Worm (Caenorhabditis elegans) whole organism, L4 larva: Measurements from ENCODE around the gene hlh-12.

Experiments used
- F26F4.8 ChIP-seq: fragments of 200-800 bp; sonication (Bioruptor generic); conservative IDR thresholded peaks from 2 replicates; pipeline ENCODE4 v1.3.6; 2022; ENCODE audit warnings: missing genetic modification characterization, missing compliant biosample characterization
- R02D3.7 ChIP-seq: fragments of 150-350 bp; sonication (generic microtip); optimal IDR thresholded peaks from 3 replicates; lab custom pipeline; 2014; ENCODE audit warnings: missing biosample characterization, missing genetic modification characterization
- T20F7.1 ChIP-seq: fragments of 200-800 bp; sonication (Bioruptor generic); optimal IDR thresholded peaks from 2 replicates; lab custom pipeline; 2018; ENCODE audit warnings: mild to moderate bottlenecking, missing genetic modification characterization, missing compliant biosample characterization
- T26A8.4 ChIP-seq: fragments of 200-800 bp; sonication (Bioruptor generic); IDR thresholded peaks from 2 replicates; pipeline ENCODE4 v1.3.6; 2022; ENCODE audit warnings: missing genetic modification characterization, missing compliant biosample characterization
- Y5F2A.4 ChIP-seq: fragments of 200-800 bp; sonication (Bioruptor generic); optimal IDR thresholded peaks from 2 replicates; lab custom pipeline; 2018; ENCODE audit warnings: mild to moderate bottlenecking, missing genetic modification characterization, missing compliant biosample characterization
- aha-1 ChIP-seq: fragments of 150-350 bp; peaks from one replicate; lab custom pipeline; 2014; ENCODE audit warnings: missing biosample characterization, missing genetic modification characterization
- ama-1 ChIP-seq: fragments of 150-350 bp; optimal IDR thresholded peaks from 2 replicates; lab custom pipeline; 2014; ENCODE audit warnings: inconsistent platforms, mixed read lengths
- attf-4 ChIP-seq: sonication (generic microtip); optimal IDR thresholded peaks from 3 replicates; lab custom pipeline; 2017; ENCODE audit warnings: missing biosample characterization, missing genetic modification characterization
- ceh-28 ChIP-seq: fragments of 150-350 bp; optimal IDR thresholded peaks from 2 replicates; lab custom pipeline; 2014; ENCODE audit warnings: missing biosample characterization, missing genetic modification reagents, missing genetic modification characterization
- ceh-82 ChIP-seq: sonication (generic microtip); optimal IDR thresholded peaks from 2 replicates; lab custom pipeline; 2017; ENCODE audit warnings: missing biosample characterization, missing genetic modification characterization
- daf-16 ChIP-seq, 3 experiments: sonication (generic microtip); optimal IDR thresholded peaks; 2 replicates each; lab custom pipeline; 2016 to 2017; ENCODE audit warnings: missing genetic modification characterization in 3 of 3, missing genetic modification reagents in 3 of 3, mild to moderate bottlenecking in 2 of 3, missing compliant biosample characterization in 2 of 3, missing biosample characterization in 1 of 3, moderate library complexity in 1 of 3
- daf-19 ChIP-seq: fragments of 200-800 bp; sonication (Bioruptor generic); conservative IDR thresholded peaks from 2 replicates; pipeline ENCODE4 v1.3.6; 2022; ENCODE audit warnings: missing genetic modification characterization, missing compliant biosample characterization
- daf-8 ChIP-seq: fragments of 200-800 bp; sonication (Bioruptor generic); IDR thresholded peaks from 2 replicates; pipeline ENCODE4 v1.3.6; 2022; ENCODE audit warnings: missing genetic modification characterization, missing compliant biosample characterization
- dmd-6 ChIP-seq: fragments of 200-800 bp; sonication (Bioruptor generic); IDR thresholded peaks from 2 replicates; pipeline ENCODE4 v1.3.6; 2022; ENCODE audit warnings: missing genetic modification reagents, missing genetic modification characterization, missing compliant biosample characterization
- dmd-8 ChIP-seq: fragments of 200-800 bp; sonication (Bioruptor generic); IDR thresholded peaks from 2 replicates; pipeline ENCODE4 v1.3.6; 2022; ENCODE audit warnings: missing genetic modification characterization, missing compliant biosample characterization
- dpl-1 ChIP-seq: fragments of 150-350 bp; optimal IDR thresholded peaks from 2 replicates; lab custom pipeline; 2014; ENCODE audit warnings: missing biosample characterization, missing genetic modification reagents, missing genetic modification characterization
- dve-1 ChIP-seq: sonication (generic microtip); optimal IDR thresholded peaks from 2 replicates; lab custom pipeline; 2017; ENCODE audit warnings: antibody characterized with exemption, mild to moderate bottlenecking, missing genetic modification characterization, missing compliant biosample characterization; ENCODE audit not compliant: insufficient read depth
- fkh-10 ChIP-seq: fragments of 150-350 bp; optimal IDR thresholded peaks from 2 replicates; lab custom pipeline; 2014; ENCODE audit warnings: missing biosample characterization, missing genetic modification reagents, missing genetic modification characterization
- fos-1 ChIP-seq: fragments of 150-350 bp; optimal IDR thresholded peaks from 2 replicates; lab custom pipeline; 2014; ENCODE audit warnings: missing biosample characterization, missing genetic modification characterization
- hlh-11 ChIP-seq: fragments of 200-800 bp; sonication (Bioruptor generic); optimal IDR thresholded peaks from 2 replicates; lab custom pipeline; 2018; ENCODE audit warnings: mild to moderate bottlenecking, missing genetic modification characterization, missing compliant biosample characterization
- hmg-1.1 ChIP-seq: fragments of 200-800 bp; sonication (Bioruptor generic); IDR thresholded peaks from 2 replicates; pipeline ENCODE4 v1.3.6; 2022; ENCODE audit warnings: missing genetic modification reagents, missing genetic modification characterization, missing compliant biosample characterization
- lin-1 ChIP-seq: fragments of 200-800 bp; sonication (Bioruptor generic); IDR thresholded peaks from 2 replicates; pipeline ENCODE4 v1.3.6; 2022; ENCODE audit warnings: missing genetic modification reagents, missing genetic modification characterization, missing compliant biosample characterization
- lin-13 ChIP-seq: fragments of 150-350 bp; optimal IDR thresholded peaks from 2 replicates; lab custom pipeline; 2014; ENCODE audit warnings: missing biosample characterization, missing genetic modification reagents, missing genetic modification characterization
- lir-3 ChIP-seq: sonication (generic microtip); optimal IDR thresholded peaks from 2 replicates; lab custom pipeline; 2016; ENCODE audit warnings: mild to moderate bottlenecking, missing genetic modification characterization, missing compliant biosample characterization
- lsy-2 ChIP-seq, 2 experiments: fragments of 150-350 bp in 1 of 2; sonication (generic microtip) in 1 of 2; optimal IDR thresholded peaks; 2 replicates each; lab custom pipeline; 2014 to 2017; ENCODE audit warnings: missing biosample characterization in 2 of 2, missing genetic modification characterization in 2 of 2
- madf-9 ChIP-seq: fragments of 200-800 bp; sonication (Bioruptor generic); conservative IDR thresholded peaks from 2 replicates; pipeline ENCODE4 v1.3.6; 2022; ENCODE audit warnings: missing genetic modification reagents, missing genetic modification characterization, missing compliant biosample characterization
- mdl-1 ChIP-seq, 2 experiments: fragments of 150-350 bp in 1 of 2; sonication (generic microtip) in 1 of 2; optimal IDR thresholded peaks; 2 replicates each; lab custom pipeline; 2014 to 2017; ENCODE audit warnings: missing biosample characterization in 2 of 2, missing genetic modification characterization in 2 of 2
- mxl-2 ChIP-seq: fragments of 200-800 bp; sonication (Bioruptor generic); conservative IDR thresholded peaks from 2 replicates; pipeline ENCODE4 v1.3.6; 2022; ENCODE audit warnings: missing genetic modification reagents, missing genetic modification characterization, missing compliant biosample characterization
- mxl-3 ChIP-seq: fragments of 200-800 bp; sonication (Bioruptor generic); optimal IDR thresholded peaks from 2 replicates; lab custom pipeline; 2018; ENCODE audit warnings: mild to moderate bottlenecking, missing genetic modification characterization, missing compliant biosample characterization
- nhr-111 ChIP-seq: fragments of 200-800 bp; sonication (Bioruptor generic); optimal IDR thresholded peaks from 2 replicates; lab custom pipeline; 2018; ENCODE audit warnings: mild to moderate bottlenecking, missing genetic modification characterization, missing compliant biosample characterization
- nhr-28 ChIP-seq: fragments of 150-350 bp; optimal IDR thresholded peaks from 2 replicates; lab custom pipeline; 2014; ENCODE audit warnings: missing biosample characterization, missing genetic modification characterization
- nhr-42 ChIP-seq: fragments of 200-800 bp; sonication (Bioruptor generic); IDR thresholded peaks from 2 replicates; pipeline ENCODE4 v1.3.6; 2022; ENCODE audit warnings: missing genetic modification characterization, missing compliant biosample characterization
- nhr-48 ChIP-seq: sonication (generic microtip); optimal IDR thresholded peaks from 2 replicates; lab custom pipeline; 2016; ENCODE audit warnings: mild to moderate bottlenecking, missing genetic modification characterization, missing compliant biosample characterization
- nhr-6 ChIP-seq: fragments of 150-350 bp; optimal IDR thresholded peaks from 2 replicates; lab custom pipeline; 2014; ENCODE audit warnings: missing biosample characterization, missing genetic modification characterization
- nhr-76 ChIP-seq: fragments of 150-350 bp; optimal IDR thresholded peaks from 2 replicates; lab custom pipeline; 2014; ENCODE audit warnings: missing biosample characterization, missing genetic modification characterization
- nhr-77 ChIP-seq: fragments of 150-350 bp; optimal IDR thresholded peaks from 2 replicates; lab custom pipeline; 2014; ENCODE audit warnings: missing biosample characterization, missing genetic modification characterization
- pha-4 ChIP-seq, 2 experiments: fragments of 150-350 bp in 1 of 2; fragments of 200-800 bp in 1 of 2; sonication (Bioruptor generic) in 1 of 2; IDR thresholded peaks in 1 of 2; optimal IDR thresholded peaks in 1 of 2; 2 replicates each; pipeline versions ENCODE4 v1.3.6 to Lab custom; 2014 to 2022; ENCODE audit warnings: missing genetic modification characterization in 2 of 2, missing genetic modification reagents in 2 of 2, missing biosample characterization in 1 of 2, missing compliant biosample characterization in 1 of 2
- php-3 ChIP-seq: fragments of 200-800 bp; sonication (Bioruptor generic); IDR thresholded peaks from 2 replicates; pipeline ENCODE4 v1.3.6; 2022; ENCODE audit warnings: missing genetic modification reagents, missing genetic modification characterization, missing compliant biosample characterization
- pqm-1 ChIP-seq: sonication (generic microtip); optimal IDR thresholded peaks from 2 replicates; lab custom pipeline; 2017; ENCODE audit warnings: missing biosample characterization, missing genetic modification characterization
- sdz-12 ChIP-seq: fragments of 200-800 bp; sonication (Bioruptor generic); optimal IDR thresholded peaks from 2 replicates; lab custom pipeline; 2018; ENCODE audit warnings: mild to moderate bottlenecking, missing genetic modification characterization, missing compliant biosample characterization
- snpc-4 ChIP-seq: fragments of 150-350 bp; optimal IDR thresholded peaks from 2 replicates; lab custom pipeline; 2014; ENCODE audit warnings: missing biosample characterization, missing genetic modification characterization
- unc-130 ChIP-seq: sonication (generic microtip); optimal IDR thresholded peaks from 2 replicates; lab custom pipeline; 2016; ENCODE audit warnings: missing genetic modification reagents, missing genetic modification characterization, missing compliant biosample characterization
- unc-62 ChIP-seq, 3 experiments: fragments of 150-350 bp in 1 of 3; sonication (generic microtip); optimal IDR thresholded peaks in 2 of 3; peaks in 1 of 3; 1 replicate in 1 of 3; 2 replicates in 2 of 3; lab custom pipeline; 2014 to 2017; ENCODE audit warnings: missing biosample characterization in 3 of 3, missing genetic modification characterization in 3 of 3, missing genetic modification reagents in 3 of 3, missing genotype in 1 of 3
- zag-1 ChIP-seq: fragments of 150-350 bp; optimal IDR thresholded peaks from 2 replicates; lab custom pipeline; 2014; ENCODE audit warnings: missing biosample characterization, missing genetic modification characterization
- zfp-2 ChIP-seq: sonication (generic microtip); optimal IDR thresholded peaks from 2 replicates; lab custom pipeline; 2016; ENCODE audit warnings: mild to moderate bottlenecking, missing genetic modification characterization, missing compliant biosample characterization

The hlh-12 gene

ce11 chrIV:8450534-8450933, 28.7 kb downstream of the hlh-12 start:
- TF ChIP-seq T20F7.1 (GFP tag; lab: Kevin White, UChicago) (no peak), dve-1 (tag; lab: Kevin White, UChicago) (peak; percentile 81), daf-16 (GFP tag; optimal IDR thresholded peaks at IDR 0.05; lab: Kevin White, UChicago) (no peak), daf-16 (tag; optimal IDR thresholded peaks at IDR 0.05; lab: Kevin White, UChicago) (peak; percentile 62), lin-13 (GFP tag; lab: Kevin White, UChicago) (no peak), nhr-28 (peak; percentile 79), fos-1 (tag; lab: Kevin White, UChicago) (no peak), ama-1 (lab: Kevin White, UChicago) (no peak), unc-130 (no peak), dmd-6 (GFP tag; lab: Robert Waterston, UW) (peak; percentile 60), nhr-77 (tag; lab: Kevin White, UChicago) (peak; percentile 8), attf-4 (tag; lab: Kevin White, UChicago) (no peak), pqm-1 (tag; lab: Kevin White, UChicago) (peak; percentile 96), zfp-2 (tag; lab: Kevin White, UChicago) (no peak), dpl-1 (GFP tag; lab: Kevin White, UChicago) (no peak), mdl-1 (tag; optimal IDR thresholded peaks at IDR 0.05; lab: Kevin White, UChicago) (peak in 1 of 2 experiments; percentile 23), ceh-82 (tag; lab: Kevin White, UChicago) (no peak), hlh-11 (tag; lab: Kevin White, UChicago) (peak; percentile 59), lsy-2 (tag; optimal IDR thresholded peaks at IDR 0.05; lab: Kevin White, UChicago) (peak in 1 of 2 experiments; percentile 22), sdz-12 (no peak), nhr-76 (tag; lab: Kevin White, UChicago) (no peak), mxl-3 (GFP tag; lab: Kevin White, UChicago) (peak; percentile 78), dmd-8 (no peak)

- TF ChIP-seq daf-8 (GFP tag; lab: Robert Waterston, UW) (no peak), unc-62 (GFP tag; optimal IDR thresholded peaks at IDR 0.05 in 1 of 2; lab: Kevin White, UChicago) (no peak), unc-62 (tag; optimal IDR thresholded peaks at IDR 0.05; lab: Kevin White, UChicago) (no peak), nhr-42 (no peak), mxl-2 (GFP tag; lab: Robert Waterston, UW) (no peak), aha-1 (tag; lab: Kevin White, UChicago) (peak; percentile 98), nhr-6 (tag; lab: Kevin White, UChicago) (no peak)
These were observed 29.4 kb downstream of the hlh-12 start for ce11 chrIV:8449869-8450268.

- TF ChIP-seq madf-9 (GFP tag; lab: Robert Waterston, UW) (no peak), lir-3 (tag; lab: Kevin White, UChicago) (no peak)
These were observed 32.3 kb downstream of the hlh-12 start, which contains the start of gene T01B11.1 for ce11 chrIV:8446904-8447303. Gene T01B11.1 (plus strand): TSS chrIV:8447204.

ce11 chrIV:8432709-8433108, 46.5 kb downstream of the hlh-12 start, which contains the start of the genes T26A8.4 and pdtf-1:
Gene T26A8.4 (minus strand): TSS chrIV:8432893.
Gene pdtf-1 (plus strand): TSS chrIV:8433038.
- TF ChIP-seq dve-1 (tag; lab: Kevin White, UChicago) (peak; percentile 98), nhr-6 (tag; lab: Kevin White, UChicago) (peak; percentile 99), mxl-3 (GFP tag; lab: Kevin White, UChicago) (peak; percentile 75), T26A8.4 (GFP tag; lab: Robert Waterston, UW) (no peak), ceh-82 (tag; lab: Kevin White, UChicago) (no peak), lin-1 (GFP tag; lab: Robert Waterston, UW) (peak; percentile 58; the same call in 1 of the 2 replicates), php-3 (peak; percentile 67), hmg-1.1 (GFP tag; lab: Robert Waterston, UW) (peak; percentile 89), aha-1 (tag; lab: Kevin White, UChicago) (peak; percentile 100), F26F4.8 (GFP tag; lab: Robert Waterston, UW) (no peak), nhr-48 (peak; percentile 63), pha-4 (GFP tag; IDR thresholded peaks at IDR 0.05; lab: Robert Waterston, UW) (peak; percentile 86), pha-4 (tag; optimal IDR thresholded peaks at IDR 0.05; lab: Kevin White, UChicago) (no peak), snpc-4 (tag; lab: Kevin White, UChicago) (peak; percentile 76), lsy-2 (tag; optimal IDR thresholded peaks at IDR 0.05; lab: Kevin White, UChicago) (peak; percentile 99 to 100), zag-1 (no peak), daf-19 (GFP tag; lab: Robert Waterston, UW) (no peak), ceh-28 (tag; lab: Kevin White, UChicago) (no peak), fkh-10 (peak; percentile 92), nhr-111 (no peak), R02D3.7 (tag; lab: Kevin White, UChicago) (no peak), nhr-28 (peak; percentile 86), Y5F2A.4 (peak; percentile 16), dmd-6 (GFP tag; lab: Robert Waterston, UW) (peak; percentile 79), T20F7.1 (GFP tag; lab: Kevin White, UChicago) (peak; percentile 80)
